Fruit fly (Drosophila melanogaster) whole organism, embryonic: ENCODE results near the gene Gmap.
A peak's percentile ranks its signal among the peaks of the same experiment; 100 is the strongest.

ENCODE experiments used
- Bgb ChIP-seq: fragments of 200-800 bp; sonication (Bioruptor generic); IDR thresholded peaks from 2 replicates; pipeline ENCODE4 v1.3.6; 2022; ENCODE audit warnings: missing biosample characterization, missing genetic modification characterization; ENCODE audit not compliant: partially characterized antibody
- Bteb2 ChIP-seq: fragments of 200-800 bp; sonication (Bioruptor generic); optimal IDR thresholded peaks from 2 replicates; lab custom pipeline; 2016; ENCODE audit warnings: missing biosample characterization, missing genetic modification characterization
- CG13424 ChIP-seq: fragments of 200-800 bp; sonication (Bioruptor generic); optimal IDR thresholded peaks from 2 replicates; lab custom pipeline; 2019; ENCODE audit warnings: missing biosample characterization, mild to moderate bottlenecking, missing genetic modification characterization, moderate library complexity
- CG17359 ChIP-seq: fragments of 200-800 bp; sonication (Bioruptor generic); optimal IDR thresholded peaks from 3 replicates; lab custom pipeline; 2018; ENCODE audit warnings: missing biosample characterization, mild to moderate bottlenecking, missing genetic modification characterization, moderate library complexity
- CG17912 ChIP-seq: fragments of 200-800 bp; sonication (Bioruptor generic); optimal IDR thresholded peaks from 2 replicates; lab custom pipeline; 2018; ENCODE audit warnings: missing biosample characterization, mild to moderate bottlenecking, missing genetic modification characterization
- CG1792 ChIP-seq: fragments of 200-800 bp; sonication (Bioruptor generic); optimal IDR thresholded peaks from 2 replicates; lab custom pipeline; 2016; ENCODE audit warnings: missing biosample characterization, missing genetic modification characterization
- CG2116 ChIP-seq: fragments of 200-800 bp; sonication (Bioruptor generic); optimal IDR thresholded peaks from 3 replicates; lab custom pipeline; 2018; ENCODE audit warnings: missing biosample characterization, mild to moderate bottlenecking, missing genetic modification characterization
- CG2712 ChIP-seq: fragments of 200-800 bp; optimal IDR thresholded peaks from 3 replicates; lab custom pipeline; 2019; ENCODE audit warnings: missing biosample characterization, mild to moderate bottlenecking, missing genetic modification characterization, moderate library complexity
- CG31224 ChIP-seq: fragments of 200-800 bp; sonication (Bioruptor generic); IDR thresholded peaks from 2 replicates; pipeline ENCODE4 v1.3.6; 2022; ENCODE audit warnings: missing biosample characterization, missing genetic modification characterization
- CG31365 ChIP-seq: fragments of 200-800 bp; sonication (Bioruptor generic); optimal IDR thresholded peaks from 2 replicates; lab custom pipeline; 2018; ENCODE audit warnings: missing biosample characterization, mild to moderate bottlenecking, missing genetic modification characterization
- CG3726 ChIP-seq: fragments of 200-800 bp; sonication (Bioruptor generic); IDR thresholded peaks from 3 replicates; pipeline ENCODE4, ENCODE4 v1.3.6; 2022; ENCODE audit warnings: missing biosample characterization, missing genetic modification characterization
- CG43689 ChIP-seq: fragments of 200-800 bp; sonication (Bioruptor generic); IDR thresholded peaks from 2 replicates; pipeline ENCODE4 v1.3.6; 2022; ENCODE audit warnings: missing biosample characterization, missing genetic modification characterization
- CG6683 ChIP-seq: fragments of 200-800 bp; sonication (Bioruptor generic); optimal IDR thresholded peaks from 2 replicates; lab custom pipeline; 2017; ENCODE audit warnings: missing biosample characterization, mild to moderate bottlenecking, missing genetic modification characterization, missing genetic modification reagents
- CG7372 ChIP-seq: fragments of 200-800 bp; sonication (Bioruptor generic); IDR thresholded peaks from 2 replicates; pipeline ENCODE4 v1.3.6; 2022; ENCODE audit warnings: missing biosample characterization, missing genetic modification characterization
- D19A ChIP-seq: fragments of 200-800 bp; optimal IDR thresholded peaks from 3 replicates; lab custom pipeline; 2019; ENCODE audit warnings: missing biosample characterization, mild to moderate bottlenecking, missing genetic modification characterization, moderate library complexity
- Fer1 ChIP-seq: fragments of 200-800 bp; sonication (Bioruptor generic); optimal IDR thresholded peaks from 2 replicates; lab custom pipeline; 2017; ENCODE audit warnings: missing biosample characterization, mild to moderate bottlenecking, missing genetic modification characterization
- HLH3B ChIP-seq: fragments of 200-800 bp; sonication (Bioruptor generic); IDR thresholded peaks from 2 replicates; pipeline ENCODE4 v1.3.6; 2022; ENCODE audit warnings: missing biosample characterization, missing genetic modification characterization
- Hr39 ChIP-seq: fragments of >200 bp; optimal IDR thresholded peaks from 2 replicates; lab custom pipeline; 2017
- Hr51 ChIP-seq, 2 experiments: fragments of 200-800 bp; sonication (Bioruptor generic); optimal IDR thresholded peaks; 2 replicates in 1 of 2; 3 replicates in 1 of 2; lab custom pipeline; 2016 to 2018; ENCODE audit warnings: missing biosample characterization in 2 of 2, missing genetic modification characterization in 2 of 2, mild to moderate bottlenecking in 1 of 2, moderate library complexity in 1 of 2
- Hr78 ChIP-seq, 2 experiments: fragments of 200-800 bp in 1 of 2; fragments of >200 bp in 1 of 2; sonication (Bioruptor generic) in 1 of 2; optimal IDR thresholded peaks; 2 replicates each; lab custom pipeline; 2017 to 2019; ENCODE audit warnings: missing biosample characterization in 2 of 2, missing genetic modification characterization in 2 of 2, mild to moderate bottlenecking in 1 of 2, moderate library complexity in 1 of 2
- Hsf ChIP-seq: fragments of 200-800 bp; sonication (Bioruptor generic); optimal IDR thresholded peaks from 3 replicates; lab custom pipeline; 2016; ENCODE audit warnings: missing biosample characterization, missing genetic modification characterization
- MBD-R2 ChIP-seq: fragments of 200-800 bp; sonication (Bioruptor generic); IDR thresholded peaks from 2 replicates; pipeline ENCODE4 v1.3.6; 2022; ENCODE audit warnings: missing biosample characterization, missing genetic modification characterization
- Meics ChIP-seq: fragments of 200-800 bp; sonication (Bioruptor generic); optimal IDR thresholded peaks from 2 replicates; lab custom pipeline; 2017; ENCODE audit warnings: missing biosample characterization, mild to moderate bottlenecking, missing genetic modification characterization
- Nf-YC ChIP-seq: fragments of 200-800 bp; optimal IDR thresholded peaks from 3 replicates; lab custom pipeline; 2019; ENCODE audit warnings: missing biosample characterization, mild to moderate bottlenecking, missing genetic modification characterization, moderate library complexity
- Pdp1 ChIP-seq, 2 experiments: fragments of 200-800 bp; sonication (Bioruptor generic); optimal IDR thresholded peaks; 3 replicates each; lab custom pipeline; 2016; ENCODE audit warnings: missing biosample characterization in 2 of 2, missing genetic modification characterization in 2 of 2, mild to moderate bottlenecking in 1 of 2, moderate library complexity in 1 of 2
- Spps ChIP-seq: fragments of 200-800 bp; sonication (Bioruptor generic); optimal IDR thresholded peaks from 2 replicates; lab custom pipeline; 2018; ENCODE audit warnings: missing biosample characterization, mild to moderate bottlenecking, missing genetic modification characterization
- Ssrp ChIP-seq: fragments of 200-800 bp; sonication (Bioruptor generic); optimal IDR thresholded peaks from 2 replicates; lab custom pipeline; 2018; ENCODE audit warnings: missing biosample characterization, mild to moderate bottlenecking, missing genetic modification characterization, moderate library complexity
- Taf1 ChIP-seq: fragments of 200-800 bp; sonication (Bioruptor generic); IDR thresholded peaks from 2 replicates; pipeline ENCODE4 v1.3.6; 2022; ENCODE audit warnings: missing biosample characterization, missing genetic modification characterization
- Xrp1 ChIP-seq: fragments of 200-800 bp; sonication (Bioruptor generic); IDR thresholded peaks from 2 replicates; pipeline ENCODE4 v1.3.6; 2022; ENCODE audit warnings: missing biosample characterization, missing genetic modification characterization
- amos ChIP-seq: fragments of 200-800 bp; sonication (Bioruptor generic); IDR thresholded peaks from 2 replicates; pipeline ENCODE4 v1.3.6; 2022; ENCODE audit warnings: missing biosample characterization, missing genetic modification characterization; ENCODE audit not compliant: partially characterized antibody
- aop ChIP-seq: fragments of 200-800 bp; sonication (Bioruptor generic); IDR thresholded peaks from 2 replicates; pipeline ENCODE4 v1.3.6; 2022; ENCODE audit warnings: missing biosample characterization, missing genetic modification characterization
- bowl ChIP-seq: fragments of 200-800 bp; sonication (Bioruptor generic); IDR thresholded peaks from 2 replicates; pipeline ENCODE4 v1.3.6; 2022; ENCODE audit warnings: missing biosample characterization, missing genetic modification characterization
- corto ChIP-seq: fragments of 200-800 bp; sonication (Bioruptor generic); optimal IDR thresholded peaks from 2 replicates; lab custom pipeline; 2016; ENCODE audit warnings: missing biosample characterization, mild to moderate bottlenecking, missing genetic modification characterization, moderate library complexity
- dmrt99B ChIP-seq: fragments of 200-800 bp; sonication (Bioruptor generic); optimal IDR thresholded peaks from 2 replicates; lab custom pipeline; 2018; ENCODE audit warnings: missing biosample characterization, mild to moderate bottlenecking, missing genetic modification characterization, moderate library complexity
- ems ChIP-seq: fragments of 200-800 bp; sonication (Bioruptor generic); optimal IDR thresholded peaks from 3 replicates; lab custom pipeline; 2016; ENCODE audit warnings: missing biosample characterization, missing genetic modification characterization
- exex ChIP-seq: fragments of 200-800 bp; sonication (Bioruptor generic); optimal IDR thresholded peaks from 4 replicates; lab custom pipeline; 2018; ENCODE audit warnings: missing biosample characterization, mild to moderate bottlenecking, missing genetic modification characterization, moderate library complexity
- gsb-n ChIP-seq: fragments of 200-800 bp; sonication (Bioruptor generic); optimal IDR thresholded peaks from 3 replicates; lab custom pipeline; 2018; ENCODE audit warnings: missing biosample characterization, mild to moderate bottlenecking, missing genetic modification characterization
- hb ChIP-seq: fragments of 200-800 bp; sonication (Bioruptor generic); IDR thresholded peaks from 3 replicates; pipeline ENCODE4 v1.3.6; 2022; ENCODE audit warnings: missing biosample characterization, missing genetic modification characterization; ENCODE audit not compliant: partially characterized antibody
- inv ChIP-seq: fragments of 200-800 bp; sonication (Bioruptor generic); IDR thresholded peaks from 2 replicates; pipeline ENCODE4 v1.3.6; 2022; ENCODE audit warnings: missing biosample characterization, missing genetic modification characterization; ENCODE audit not compliant: partially characterized antibody
- jing ChIP-seq: fragments of 200-800 bp; sonication (Bioruptor generic); optimal IDR thresholded peaks from 2 replicates; lab custom pipeline; 2018; ENCODE audit warnings: missing biosample characterization, mild to moderate bottlenecking, missing genetic modification characterization
- nerfin-1 ChIP-seq: fragments of 200-800 bp; sonication (Bioruptor generic); optimal IDR thresholded peaks from 3 replicates; lab custom pipeline; 2019; ENCODE audit warnings: missing biosample characterization, mild to moderate bottlenecking, missing genetic modification characterization, moderate library complexity
- nmo ChIP-seq: fragments of 200-800 bp; sonication (Bioruptor generic); optimal IDR thresholded peaks from 2 replicates; lab custom pipeline; 2018; ENCODE audit warnings: missing biosample characterization, mild to moderate bottlenecking, missing genetic modification characterization, moderate library complexity
- pho ChIP-seq: fragments of 200-800 bp; sonication (Bioruptor generic); optimal IDR thresholded peaks from 2 replicates; lab custom pipeline; 2016; ENCODE audit warnings: missing biosample characterization, missing genetic modification characterization
- salm ChIP-seq: fragments of 200-800 bp; sonication (Bioruptor generic); optimal IDR thresholded peaks from 2 replicates; lab custom pipeline; 2018; ENCODE audit warnings: missing biosample characterization, mild to moderate bottlenecking, missing genetic modification characterization
- tgo ChIP-seq: fragments of 200-800 bp; sonication (Bioruptor generic); IDR thresholded peaks from 3 replicates; pipeline ENCODE4 v1.3.6; 2022; ENCODE audit warnings: missing biosample characterization, missing genetic modification characterization
- tup ChIP-seq: fragments of 200-800 bp; sonication (Bioruptor generic); optimal IDR thresholded peaks from 2 replicates; lab custom pipeline; 2016; ENCODE audit warnings: missing biosample characterization, mild to moderate bottlenecking, missing genetic modification characterization, moderate library complexity
- tx ChIP-seq: fragments of 200-800 bp; sonication (Bioruptor generic); optimal IDR thresholded peaks from 2 replicates; lab custom pipeline; 2016; ENCODE audit warnings: missing biosample characterization, missing genetic modification characterization
- vvl ChIP-seq: fragments of 200-800 bp; sonication (Bioruptor generic); IDR thresholded peaks from 2 replicates; pipeline ENCODE4 v1.3.6; 2022; ENCODE audit warnings: missing biosample characterization, missing genetic modification characterization
- zen ChIP-seq: fragments of 200-800 bp; sonication (Bioruptor generic); optimal IDR thresholded peaks from 3 replicates; lab custom pipeline; 2018; ENCODE audit warnings: missing biosample characterization, mild to moderate bottlenecking, missing genetic modification characterization, moderate library complexity
- zfh2 ChIP-seq: fragments of 200-800 bp; sonication (Bioruptor generic); optimal IDR thresholded peaks from 2 replicates; lab custom pipeline; 2016; ENCODE audit warnings: missing biosample characterization, missing genetic modification characterization

Gene Gmap

DNA sequence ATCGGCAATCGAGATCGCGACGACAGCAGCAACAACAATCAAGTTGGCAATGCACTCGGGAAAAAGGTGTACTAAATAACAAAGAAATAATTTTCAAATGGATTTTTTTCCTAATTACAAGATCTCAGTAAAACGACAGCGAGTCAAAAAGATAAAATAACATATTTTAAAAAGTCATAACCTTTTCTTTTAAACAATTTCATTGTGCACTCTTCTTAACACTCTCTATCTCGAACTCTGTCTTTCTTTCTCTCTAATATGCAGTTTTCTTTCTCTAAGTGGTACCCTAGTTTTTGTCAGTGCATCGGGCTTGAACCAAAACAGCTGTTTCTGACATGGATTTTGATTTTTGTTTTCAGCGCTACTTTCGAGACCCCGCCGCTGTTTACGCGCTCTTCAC lies 62.3 kb downstream of the Gmap start (continued):
- TF ChIP-seq Nf-YC (tag; lab: Kevin White, UChicago): peak; percentile 68
- TF ChIP-seq vvl: peak; percentile 77
- TF ChIP-seq zen (tag; lab: Kevin White, UChicago): peak; percentile 54
- TF ChIP-seq Spps (tag; lab: Kevin White, UChicago): no peak
- TF ChIP-seq exex (tag; lab: Kevin White, UChicago): peak; percentile 28
- TF ChIP-seq tgo (GFP tag; lab: Robert Waterston, UW): peak; percentile 77; the same call in 2 of the 3 replicates
- TF ChIP-seq D19A (tag; lab: Kevin White, UChicago): peak; percentile 67
- TF ChIP-seq CG31224: peak; percentile 74
- TF ChIP-seq Hsf (GFP tag; lab: Kevin White, UChicago): peak; percentile 81
- peak; percentile 60 to 90 for TF ChIP-seq Hr51 (GFP tag; optimal IDR thresholded peaks at IDR 0.05; lab: Kevin White, UChicago)
- peak; percentile 50 for TF ChIP-seq CG1792
- TF ChIP-seq Xrp1 (GFP tag; lab: Robert Waterston, UW): peak; percentile 66
- TF ChIP-seq pho (GFP tag; lab: Kevin White, UChicago): peak; percentile 70
- peak; percentile 43 for TF ChIP-seq gsb-n
- TF ChIP-seq CG13424: peak; percentile 88
- peak; percentile 87 for TF ChIP-seq nmo (GFP tag; lab: Kevin White, UChicago)
- TF ChIP-seq jing (GFP tag; lab: Kevin White, UChicago): peak; percentile 3
- TF ChIP-seq ems (GFP tag; lab: Kevin White, UChicago): peak; percentile 70
- peak in 1 of 2 experiments; percentile 23 for TF ChIP-seq Hr78 (GFP tag; optimal IDR thresholded peaks at IDR 0.05; lab: Kevin White, UChicago)
- no peak for TF ChIP-seq CG17912 (GFP tag; lab: Kevin White, UChicago)
- TF ChIP-seq bowl (GFP tag; lab: Robert Waterston, UW): no peak
- TF ChIP-seq CG31365: no peak
- no peak for TF ChIP-seq corto (GFP tag; lab: Kevin White, UChicago)
- peak; percentile 57 for TF ChIP-seq Bteb2 (GFP tag; lab: Kevin White, UChicago)
- TF ChIP-seq MBD-R2 (GFP tag; lab: Robert Waterston, UW): peak; percentile 39; the same call in 1 of the 2 replicates
- TF ChIP-seq amos (GFP tag; lab: Robert Waterston, UW): no peak
- TF ChIP-seq inv (GFP tag; lab: Robert Waterston, UW): no peak
- peak; percentile 64 to 79 for TF ChIP-seq Pdp1 (GFP tag; optimal IDR thresholded peaks at IDR 0.05; lab: Kevin White, UChicago)
- no peak for TF ChIP-seq Hr39 (lab: Kevin White, UChicago)
- peak; percentile 73 for TF ChIP-seq Fer1 (GFP tag; lab: Kevin White, UChicago)
- no peak for TF ChIP-seq Bgb
- peak; percentile 78 for TF ChIP-seq Ssrp (tag; lab: Kevin White, UChicago)
- TF ChIP-seq dmrt99B: peak; percentile 88
- no peak for TF ChIP-seq tup (GFP tag; lab: Kevin White, UChicago)
- TF ChIP-seq CG17359 (tag; lab: Kevin White, UChicago): peak; percentile 76
- no peak for TF ChIP-seq aop (GFP tag; lab: Robert Waterston, UW)
- peak; percentile 82 for TF ChIP-seq CG2712 (tag; lab: Kevin White, UChicago)
- peak; percentile 60 for TF ChIP-seq tx (GFP tag; lab: Kevin White, UChicago)
- peak; percentile 83 for TF ChIP-seq Meics (GFP tag; lab: Kevin White, UChicago)
- peak; percentile 66 for TF ChIP-seq zfh2 (GFP tag; lab: Kevin White, UChicago)
- TF ChIP-seq HLH3B: peak; percentile 71
- peak; percentile 54; the same call in 1 of the 3 replicates for TF ChIP-seq CG3726 (GFP tag; lab: Robert Waterston, UW)
- peak; percentile 39; the same call in 1 of the 2 replicates for TF ChIP-seq CG43689 (GFP tag; lab: Robert Waterston, UW)
- peak; percentile 34 for TF ChIP-seq CG2116 (GFP tag; lab: Kevin White, UChicago)
- no peak for TF ChIP-seq hb (GFP tag; lab: Robert Waterston, UW)
- TF ChIP-seq CG7372: peak; percentile 79
- peak; percentile 66 for TF ChIP-seq nerfin-1 (tag; lab: Kevin White, UChicago)
- TF ChIP-seq CG6683: peak; percentile 26
- peak; percentile 46; the same call in 1 of the 2 replicates for TF ChIP-seq Taf1 (GFP tag; lab: Robert Waterston, UW)
- TF ChIP-seq salm (tag; lab: Kevin White, UChicago): peak; percentile 57
